Worm (Caenorhabditis elegans): ENCODE measurements around the gene cyp-25A4.

DNA sequence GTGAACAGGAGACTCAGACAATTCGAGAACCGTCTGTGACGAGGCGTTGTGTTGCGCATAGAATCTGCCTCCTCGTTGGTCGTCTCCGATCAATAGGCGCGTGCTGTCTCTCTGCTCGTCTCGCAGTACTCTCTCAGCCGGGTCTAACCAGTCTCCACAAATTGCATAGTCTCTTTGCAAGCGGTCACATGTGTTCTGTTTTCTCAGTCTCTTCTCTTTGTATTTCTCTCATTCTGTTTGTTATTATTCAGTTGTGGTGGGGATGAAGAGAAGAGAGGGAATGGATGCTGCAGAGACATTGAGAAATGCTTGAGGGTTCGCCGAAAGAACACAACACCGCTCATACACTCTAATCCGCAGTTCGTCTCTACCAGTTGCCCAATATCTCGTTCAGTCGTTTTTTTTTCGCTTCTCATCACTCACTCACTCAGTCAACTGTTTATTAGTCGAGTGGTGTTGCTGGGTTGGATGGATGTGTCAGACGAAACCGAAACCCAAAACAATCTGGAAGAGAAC is 50.4 kb downstream of the cyp-25A4 start:
- TF ChIP-seq nfya-1 (tag; optimal IDR thresholded peaks at IDR 0.05) (peak; percentile 98), unc-3 (GFP tag; conservative IDR thresholded peaks at IDR 0.05) (no peak), unc-3 (tag; optimal IDR thresholded peaks at IDR 0.05) (no peak), sox-2 (GFP tag; IDR thresholded peaks at IDR 0.05) (peak; percentile 38)

All from whole organism, late embryonic.